Fruit fly (Drosophila melanogaster) whole organism, embryonic: ENCODE data around the gene CG13248.
A peak's percentile ranks its signal among the peaks of the same experiment; 100 is the strongest.

Experiments
- Atf-2 ChIP-seq: fragments of 200-800 bp; sonication (Bioruptor generic); optimal IDR thresholded peaks from 2 replicates; lab custom pipeline; 2016; ENCODE audit warnings: missing biosample characterization, missing genetic modification characterization
- B-H2 ChIP-seq: fragments of 200-800 bp; sonication (Bioruptor generic); optimal IDR thresholded peaks from 2 replicates; lab custom pipeline; 2018; ENCODE audit warnings: missing biosample characterization, mild to moderate bottlenecking, missing genetic modification characterization
- CG1024 ChIP-seq: fragments of 200-800 bp; sonication (Bioruptor generic); IDR thresholded peaks from 2 replicates; pipeline ENCODE4 v1.3.6; 2022; ENCODE audit warnings: missing biosample characterization, missing genetic modification characterization
- CG10979 ChIP-seq: fragments of 200-800 bp; sonication (Bioruptor generic); optimal IDR thresholded peaks from 2 replicates; lab custom pipeline; 2018; ENCODE audit warnings: missing biosample characterization, mild to moderate bottlenecking, missing genetic modification characterization, moderate library complexity
- CG12659 ChIP-seq: fragments of 200-800 bp; sonication (Bioruptor generic); optimal IDR thresholded peaks from 3 replicates; lab custom pipeline; 2017; ENCODE audit warnings: mild to moderate bottlenecking, missing biosample characterization, missing genetic modification reagents, missing genetic modification characterization
- CG12769 ChIP-seq: fragments of 200-800 bp; sonication (Bioruptor generic); optimal IDR thresholded peaks from 2 replicates; lab custom pipeline; 2019; ENCODE audit warnings: missing biosample characterization, mild to moderate bottlenecking, missing genetic modification characterization, moderate library complexity
- CG13775 ChIP-seq: fragments of 200-800 bp; sonication (Bioruptor generic); optimal IDR thresholded peaks from 3 replicates; lab custom pipeline; 2017; ENCODE audit warnings: missing biosample characterization, mild to moderate bottlenecking, missing genetic modification characterization
- CG2116 ChIP-seq: fragments of 200-800 bp; sonication (Bioruptor generic); optimal IDR thresholded peaks from 3 replicates; lab custom pipeline; 2018; ENCODE audit warnings: missing biosample characterization, mild to moderate bottlenecking, missing genetic modification characterization
- CG2875 ChIP-seq: fragments of 200-800 bp; sonication (Bioruptor generic); optimal IDR thresholded peaks from 2 replicates; lab custom pipeline; 2017; ENCODE audit warnings: missing biosample characterization, mild to moderate bottlenecking, missing genetic modification characterization, missing genetic modification reagents
- CG31441 ChIP-seq: fragments of 200-800 bp; sonication (Bioruptor generic); IDR thresholded peaks from 2 replicates; pipeline ENCODE4 v1.3.6; 2022; ENCODE audit warnings: missing biosample characterization, missing genetic modification characterization
- CG33213 ChIP-seq: fragments of 200-800 bp; sonication (Bioruptor generic); optimal IDR thresholded peaks from 3 replicates; lab custom pipeline; 2016; ENCODE audit warnings: missing biosample characterization, missing genetic modification characterization
- CG4854 ChIP-seq: fragments of 200-800 bp; sonication (Bioruptor generic); optimal IDR thresholded peaks from 2 replicates; lab custom pipeline; 2016; ENCODE audit warnings: missing biosample characterization, missing genetic modification characterization, inconsistent platforms
- CG6683 ChIP-seq: fragments of 200-800 bp; sonication (Bioruptor generic); optimal IDR thresholded peaks from 2 replicates; lab custom pipeline; 2017; ENCODE audit warnings: missing biosample characterization, mild to moderate bottlenecking, missing genetic modification characterization, missing genetic modification reagents
- CG6689 ChIP-seq: fragments of 200-800 bp; sonication (Bioruptor generic); IDR thresholded peaks from 2 replicates; pipeline ENCODE4 v1.3.6; 2022; ENCODE audit warnings: missing biosample characterization, missing genetic modification characterization
- CG7372 ChIP-seq: fragments of 200-800 bp; sonication (Bioruptor generic); IDR thresholded peaks from 2 replicates; pipeline ENCODE4 v1.3.6; 2022; ENCODE audit warnings: missing biosample characterization, missing genetic modification characterization
- CG8359 ChIP-seq: fragments of 200-800 bp; sonication (Bioruptor generic); optimal IDR thresholded peaks from 2 replicates; lab custom pipeline; 2017; ENCODE audit warnings: missing biosample characterization, mild to moderate bottlenecking, missing genetic modification characterization, borderline replicate concordance
- CG9727 ChIP-seq: fragments of 200-800 bp; sonication (Bioruptor generic); optimal IDR thresholded peaks from 3 replicates; lab custom pipeline; 2017; ENCODE audit warnings: missing biosample characterization, mild to moderate bottlenecking, missing genetic modification characterization
- CrebB ChIP-seq: fragments of 200-800 bp; sonication (Bioruptor generic); optimal IDR thresholded peaks from 3 replicates; lab custom pipeline; 2018; ENCODE audit warnings: missing biosample characterization, mild to moderate bottlenecking, missing genetic modification characterization
- D19B ChIP-seq: fragments of 200-800 bp; sonication (Bioruptor generic); optimal IDR thresholded peaks from 2 replicates; lab custom pipeline; 2017; ENCODE audit warnings: missing biosample characterization, mild to moderate bottlenecking, missing genetic modification characterization
- Dll ChIP-seq: fragments of 200-800 bp; sonication (Bioruptor generic); IDR thresholded peaks from 4 replicates; pipeline ENCODE4 v1.3.6; 2022; ENCODE audit warnings: missing biosample characterization, missing genetic modification characterization; ENCODE audit not compliant: partially characterized antibody
- Doc2 ChIP-seq: fragments of 200-800 bp; sonication (Bioruptor generic); IDR thresholded peaks from 2 replicates; pipeline ENCODE4 v1.3.6; 2022; ENCODE audit warnings: missing biosample characterization, missing genetic modification characterization
- Hand ChIP-seq: fragments of 200-800 bp; sonication (Bioruptor generic); optimal IDR thresholded peaks from 2 replicates; lab custom pipeline; 2017; ENCODE audit warnings: mild to moderate bottlenecking, missing biosample characterization, missing genetic modification reagents, missing genetic modification characterization
- Hr3 ChIP-seq: fragments of 200-800 bp; sonication (Bioruptor generic); optimal IDR thresholded peaks from 3 replicates; lab custom pipeline; 2016; ENCODE audit warnings: missing biosample characterization, missing genetic modification characterization
- MBD-R2 ChIP-seq: fragments of 200-800 bp; sonication (Bioruptor generic); IDR thresholded peaks from 2 replicates; pipeline ENCODE4 v1.3.6; 2022; ENCODE audit warnings: missing biosample characterization, missing genetic modification characterization
- Poxn ChIP-seq: fragments of 200-800 bp; sonication (Bioruptor generic); IDR thresholded peaks from 2 replicates; pipeline ENCODE4 v1.3.6; 2022; ENCODE audit warnings: missing biosample characterization, missing genetic modification characterization
- Ptx1 ChIP-seq: fragments of 200-800 bp; sonication (Bioruptor generic); IDR thresholded peaks from 2 replicates; pipeline ENCODE4 v1.3.6; 2022; ENCODE audit warnings: missing biosample characterization, missing genetic modification characterization
- TFAM ChIP-seq: fragments of 200-800 bp; sonication (Bioruptor generic); optimal IDR thresholded peaks from 2 replicates; lab custom pipeline; 2017; ENCODE audit warnings: missing biosample characterization, missing genetic modification characterization, inconsistent platforms
- az2 ChIP-seq: fragments of 200-800 bp; sonication (Bioruptor generic); optimal IDR thresholded peaks from 3 replicates; lab custom pipeline; 2016; ENCODE audit warnings: missing biosample characterization, missing genetic modification characterization
- bowl ChIP-seq: fragments of 200-800 bp; sonication (Bioruptor generic); IDR thresholded peaks from 2 replicates; pipeline ENCODE4 v1.3.6; 2022; ENCODE audit warnings: missing biosample characterization, missing genetic modification characterization
- br ChIP-seq: fragments of >200 bp; optimal IDR thresholded peaks from 2 replicates; lab custom pipeline; 2017
- bsh ChIP-seq, 2 experiments: fragments of 200-800 bp; sonication (Bioruptor generic); optimal IDR thresholded peaks; 2 replicates each; lab custom pipeline; 2017 to 2018; ENCODE audit warnings: mild to moderate bottlenecking in 2 of 2, missing biosample characterization in 2 of 2, missing genetic modification characterization in 2 of 2, moderate library complexity in 1 of 2
- dati ChIP-seq: fragments of 200-800 bp; sonication (Bioruptor generic); IDR thresholded peaks from 2 replicates; pipeline ENCODE4 v1.3.6; 2022; ENCODE audit warnings: missing biosample characterization, missing genetic modification characterization
- dm ChIP-seq: fragments of 200-800 bp; sonication (Bioruptor generic); optimal IDR thresholded peaks from 3 replicates; lab custom pipeline; 2016; ENCODE audit warnings: missing biosample characterization, missing genetic modification characterization
- dysf ChIP-seq: fragments of 200-800 bp; sonication (Bioruptor generic); IDR thresholded peaks from 3 replicates; pipeline ENCODE4 v1.3.6; 2022; ENCODE audit warnings: missing biosample characterization, missing genetic modification characterization
- eve ChIP-seq, 2 experiments: fragments of >200 bp; optimal IDR thresholded peaks; 2 replicates each; lab custom pipeline; 2017; ENCODE audit warnings: missing biosample characterization in 2 of 2, missing genetic modification characterization in 2 of 2
- fd3F ChIP-seq: fragments of 200-800 bp; sonication (Bioruptor generic); optimal IDR thresholded peaks from 2 replicates; lab custom pipeline; 2018; ENCODE audit warnings: missing biosample characterization, mild to moderate bottlenecking, missing genetic modification characterization, moderate library complexity
- fd64A ChIP-seq: fragments of 200-800 bp; sonication (Bioruptor generic); optimal IDR thresholded peaks from 3 replicates; lab custom pipeline; 2018; ENCODE audit warnings: missing biosample characterization, mild to moderate bottlenecking, missing genetic modification characterization
- gt ChIP-seq: fragments of 200-800 bp; sonication (Bioruptor generic); IDR thresholded peaks from 2 replicates; pipeline ENCODE4 v1.3.6; 2022; ENCODE audit warnings: missing biosample characterization, missing genetic modification characterization
- ham ChIP-seq: fragments of 200-800 bp; sonication (Bioruptor generic); IDR thresholded peaks from 2 replicates; pipeline ENCODE4 v1.3.6; 2022; ENCODE audit warnings: missing biosample characterization, missing genetic modification characterization
- jing ChIP-seq: fragments of 200-800 bp; sonication (Bioruptor generic); optimal IDR thresholded peaks from 2 replicates; lab custom pipeline; 2018; ENCODE audit warnings: missing biosample characterization, mild to moderate bottlenecking, missing genetic modification characterization
- mirr ChIP-seq: fragments of 200-800 bp; sonication (Bioruptor generic); optimal IDR thresholded peaks from 3 replicates; lab custom pipeline; 2018; ENCODE audit warnings: missing biosample characterization, mild to moderate bottlenecking, missing genetic modification characterization
- pros ChIP-seq: fragments of 200-800 bp; sonication (Bioruptor generic); optimal IDR thresholded peaks from 3 replicates; lab custom pipeline; 2019; ENCODE audit warnings: missing biosample characterization, mild to moderate bottlenecking, missing genetic modification characterization, moderate library complexity
- row ChIP-seq: fragments of 200-800 bp; sonication (Bioruptor generic); IDR thresholded peaks from 3 replicates; pipeline ENCODE4 v1.3.6; 2022; ENCODE audit warnings: missing biosample characterization, missing genetic modification characterization
- sc ChIP-seq, 3 experiments: fragments of >200 bp in 2 of 3; fragments of 200-800 bp in 1 of 3; sonication (Bioruptor generic) in 1 of 3; optimal IDR thresholded peaks; 2 replicates in 2 of 3; 3 replicates in 1 of 3; lab custom pipeline; 2017; ENCODE audit warnings: mild to moderate bottlenecking in 1 of 3, missing biosample characterization in 1 of 3, missing genetic modification characterization in 1 of 3, missing genetic modification reagents in 1 of 3
- sqz ChIP-seq: fragments of 200-800 bp; sonication (Bioruptor generic); optimal IDR thresholded peaks from 3 replicates; lab custom pipeline; 2018; ENCODE audit warnings: missing biosample characterization, mild to moderate bottlenecking, missing genetic modification characterization
- ssp ChIP-seq: fragments of 200-800 bp; sonication (Bioruptor generic); IDR thresholded peaks from 2 replicates; pipeline ENCODE4 v1.3.6; 2022; ENCODE audit warnings: missing biosample characterization, missing genetic modification characterization
- twi ChIP-seq: fragments of 200-800 bp; optimal IDR thresholded peaks from 2 replicates; lab custom pipeline; 2019; ENCODE audit warnings: missing biosample characterization, mild to moderate bottlenecking, missing genetic modification characterization, moderate library complexity
- unc-4 ChIP-seq: fragments of 200-800 bp; sonication (Bioruptor generic); IDR thresholded peaks from 2 replicates; pipeline ENCODE4 v1.3.6; 2022; ENCODE audit warnings: missing biosample characterization, missing genetic modification characterization; ENCODE audit not compliant: partially characterized antibody
- unpg ChIP-seq: fragments of 200-800 bp; sonication (Bioruptor generic); optimal IDR thresholded peaks from 3 replicates; lab custom pipeline; 2018; ENCODE audit warnings: missing biosample characterization, mild to moderate bottlenecking, missing genetic modification characterization, moderate library complexity

CG13248 gene

DNA sequence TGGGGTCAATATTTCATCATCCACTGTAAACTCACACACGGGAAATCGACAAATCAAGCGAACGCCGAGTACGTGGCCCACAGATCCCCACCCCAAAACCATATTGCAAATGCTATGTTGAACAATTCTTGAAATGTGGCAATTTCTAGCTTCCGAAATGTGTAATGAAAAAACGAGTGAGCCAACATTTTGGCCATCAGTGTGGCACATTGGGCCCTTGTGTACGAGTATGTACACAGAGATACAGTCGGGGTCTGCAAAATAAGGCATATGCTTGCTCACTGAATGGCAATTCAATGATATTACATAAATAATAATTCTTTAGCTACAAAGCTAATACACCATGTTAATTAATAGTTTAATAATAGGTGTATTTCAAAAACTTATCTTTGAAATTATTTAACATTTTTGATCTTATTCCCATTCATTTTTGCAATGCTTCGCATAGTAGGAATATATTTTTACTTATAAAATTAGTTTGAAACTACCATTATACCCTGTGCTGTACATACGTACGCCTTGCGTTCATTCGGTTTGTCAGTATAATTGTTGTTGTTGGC is 10.7 kb downstream of the CG13248 start (continued):
- TF ChIP-seq B-H2 (GFP tag; lab: Kevin White, UChicago), result peak; percentile 91
- TF ChIP-seq CG13775 (GFP tag; lab: Kevin White, UChicago), result peak; percentile 87
- TF ChIP-seq unpg, result peak; percentile 88
- TF ChIP-seq CG1024 (GFP tag; lab: Robert Waterston, UW), result 0 out of 2 replicates have a peak, but pooled peaks have one; percentile 50
- peak; percentile 68 for TF ChIP-seq bowl (GFP tag; lab: Robert Waterston, UW)
- TF ChIP-seq jing (GFP tag; lab: Kevin White, UChicago), result peak; percentile 77
- peak; percentile 76 for TF ChIP-seq sqz (GFP tag; lab: Kevin White, UChicago)
- no peak for TF ChIP-seq pros (GFP tag; lab: Kevin White, UChicago)
- TF ChIP-seq unc-4 (GFP tag; lab: Robert Waterston, UW), result no peak
- TF ChIP-seq Hand, result peak; percentile 84
- peak; percentile 82 to 86 for TF ChIP-seq bsh (GFP tag; optimal IDR thresholded peaks at IDR 0.05; lab: Kevin White, UChicago)
- peak; percentile 52; the same call in 1 of the 2 replicates for TF ChIP-seq ham (GFP tag; lab: Robert Waterston, UW)
- peak in 1 of 2 experiments; percentile 91 for TF ChIP-seq eve (GFP tag; optimal IDR thresholded peaks at IDR 0.05; lab: Kevin White, UChicago)
- no peak for TF ChIP-seq sc (optimal IDR thresholded peaks at IDR 0.05; lab: Kevin White, UChicago)
- TF ChIP-seq sc (GFP tag; optimal IDR thresholded peaks at IDR 0.05; lab: Kevin White, UChicago), result peak; percentile 64
- peak; percentile 89 for TF ChIP-seq az2 (GFP tag; lab: Kevin White, UChicago)
- peak; percentile 66 for TF ChIP-seq dm
- peak; percentile 85 for TF ChIP-seq fd3F (GFP tag; lab: Kevin White, UChicago)
- TF ChIP-seq CG12659 (GFP tag; lab: Kevin White, UChicago), result peak; percentile 93
- no peak for TF ChIP-seq Doc2 (GFP tag; lab: Robert Waterston, UW)
- TF ChIP-seq CG9727, result peak; percentile 88
- peak; percentile 92 for TF ChIP-seq Ptx1
- peak; percentile 75 for TF ChIP-seq CG7372 (GFP tag; lab: Robert Waterston, UW)
- TF ChIP-seq CG10979 (tag; lab: Kevin White, UChicago), result peak; percentile 79
- TF ChIP-seq CG6689, result peak; percentile 88
- TF ChIP-seq Poxn (GFP tag; lab: Robert Waterston, UW), result peak; percentile 19; the same call in 1 of the 2 replicates
- peak; percentile 53; the same call in 1 of the 2 replicates for TF ChIP-seq gt (GFP tag; lab: Robert Waterston, UW)
- peak; percentile 70 for TF ChIP-seq CG6683 (GFP tag; lab: Kevin White, UChicago)
- TF ChIP-seq CG2875, result peak; percentile 67
- TF ChIP-seq CG4854 (GFP tag; lab: Kevin White, UChicago), result peak; percentile 75
- peak; percentile 70 for TF ChIP-seq ssp (GFP tag; lab: Robert Waterston, UW)
- TF ChIP-seq CG2116 (GFP tag; lab: Kevin White, UChicago), result peak; percentile 73
- peak; percentile 68 for TF ChIP-seq D19B (GFP tag; lab: Kevin White, UChicago)
- peak; percentile 81 for TF ChIP-seq Atf-2 (GFP tag; lab: Kevin White, UChicago)
- TF ChIP-seq CG8359 (GFP tag; lab: Kevin White, UChicago), result peak; percentile 72
- TF ChIP-seq Dll (GFP tag; lab: Robert Waterston, UW), result no peak
- peak; percentile 65 for TF ChIP-seq CG33213 (GFP tag; lab: Kevin White, UChicago)
- TF ChIP-seq dysf (GFP tag; lab: Robert Waterston, UW), result peak; percentile 92
- TF ChIP-seq TFAM (GFP tag; lab: Kevin White, UChicago), result peak; percentile 20
- TF ChIP-seq br, result no peak
- TF ChIP-seq CG12769, result peak; percentile 89
- peak; percentile 77 for TF ChIP-seq CrebB (tag; lab: Kevin White, UChicago)
- peak; percentile 51 for TF ChIP-seq mirr
- peak; percentile 62 for TF ChIP-seq fd64A (GFP tag; lab: Kevin White, UChicago)
- peak; percentile 67 for TF ChIP-seq twi
- TF ChIP-seq dati (GFP tag; lab: Robert Waterston, UW), result no peak; the same call in 1 of the 2 replicates
- TF ChIP-seq Hr3 (GFP tag; lab: Kevin White, UChicago), result peak; percentile 88
- peak; percentile 60; the same call in 1 of the 2 replicates for TF ChIP-seq MBD-R2
- TF ChIP-seq row (GFP tag; lab: Robert Waterston, UW), result peak; percentile 94
- TF ChIP-seq CG31441 (GFP tag; lab: Robert Waterston, UW), result peak; percentile 93
